Worm (Caenorhabditis elegans) whole organism, mixed stage, embryonic: ENCODE results near the gene psd-1.

ENCODE experiments used
- lin-13 ChIP-seq: fragments of 150-350 bp; optimal IDR thresholded peaks from 2 replicates; lab custom pipeline; 2014; ENCODE audit warnings: missing biosample characterization, missing genetic modification characterization
- mep-1 ChIP-seq: fragments of 150-350 bp; optimal IDR thresholded peaks from 2 replicates; lab custom pipeline; 2017; ENCODE audit warnings: missing biosample characterization, missing genetic modification reagents, missing genetic modification characterization, inconsistent platforms

- no peak for TF ChIP-seq mep-1
- no peak for TF ChIP-seq lin-13 (tag; lab: Kevin White, UChicago)
Observed at ce11 chrIII:7305649-7305977, 30.4 kb upstream of the psd-1 start.
